Worm (Caenorhabditis elegans) whole organism, late embryonic: Measurements from ENCODE around the gene EGAP1.5.

Source experiments
- K02D7.2 ChIP-seq: sonication (generic microtip); optimal IDR thresholded peaks from 2 replicates; lab custom pipeline; 2017; ENCODE audit warnings: mild to moderate bottlenecking, missing genetic modification characterization, missing compliant biosample characterization
- Y22D7AL.16 ChIP-seq: sonication (generic microtip); optimal IDR thresholded peaks from 2 replicates; lab custom pipeline; 2016; ENCODE audit warnings: missing genetic modification characterization, missing compliant biosample characterization
- ahr-1 ChIP-seq: sonication (generic microtip); optimal IDR thresholded peaks from 2 replicates; lab custom pipeline; 2016; ENCODE audit warnings: missing genetic modification characterization, missing compliant biosample characterization
- ama-1 ChIP-seq: fragments of 150-350 bp; optimal IDR thresholded peaks from 2 replicates; lab custom pipeline; 2014
- ceh-19 ChIP-seq: fragments of 200-800 bp; sonication (Bioruptor generic); optimal IDR thresholded peaks from 2 replicates; lab custom pipeline; 2018; ENCODE audit warnings: mild to moderate bottlenecking, missing genetic modification characterization, missing compliant biosample characterization
- ceh-22 ChIP-seq: sonication (generic microtip); optimal IDR thresholded peaks from 2 replicates; lab custom pipeline; 2017; ENCODE audit warnings: missing biosample characterization, missing genetic modification characterization
- ceh-31 ChIP-seq: sonication (generic microtip); optimal IDR thresholded peaks from 2 replicates; lab custom pipeline; 2016; ENCODE audit warnings: missing genetic modification characterization, missing compliant biosample characterization
- ceh-34 ChIP-seq: sonication (generic microtip); optimal IDR thresholded peaks from 2 replicates; lab custom pipeline; 2016; ENCODE audit warnings: mild to moderate bottlenecking, missing genetic modification characterization, missing compliant biosample characterization
- ceh-48 ChIP-seq: sonication (generic microtip); optimal IDR thresholded peaks from 2 replicates; lab custom pipeline; 2016; ENCODE audit warnings: missing genetic modification characterization, inconsistent platforms, missing compliant biosample characterization
- dmd-4 ChIP-seq: sonication (generic microtip); optimal IDR thresholded peaks from 2 replicates; lab custom pipeline; 2016; ENCODE audit warnings: borderline replicate concordance, missing genetic modification characterization, missing compliant biosample characterization
- dve-1 ChIP-seq: sonication (generic microtip); optimal IDR thresholded peaks from 2 replicates; lab custom pipeline; 2017; ENCODE audit warnings: antibody characterized with exemption, mild to moderate bottlenecking, missing genetic modification characterization, missing compliant biosample characterization
- elt-2 ChIP-seq: sonication (generic microtip); optimal IDR thresholded peaks from 2 replicates; lab custom pipeline; 2016; ENCODE audit warnings: missing genetic modification reagents, missing genetic modification characterization, missing compliant biosample characterization
- elt-4 ChIP-seq: sonication (generic microtip); optimal IDR thresholded peaks from 2 replicates; lab custom pipeline; 2016; ENCODE audit warnings: missing genetic modification characterization, missing compliant biosample characterization
- ets-4 ChIP-seq: sonication (generic microtip); optimal IDR thresholded peaks from 2 replicates; lab custom pipeline; 2016; ENCODE audit warnings: missing genetic modification characterization, missing compliant biosample characterization
- eyg-1 ChIP-seq: sonication (generic microtip); optimal IDR thresholded peaks from 2 replicates; lab custom pipeline; 2016; ENCODE audit warnings: missing genotype, missing genetic modification characterization, missing compliant biosample characterization
- fkh-10 ChIP-seq: fragments of 150-350 bp; optimal IDR thresholded peaks from 2 replicates; lab custom pipeline; 2014; ENCODE audit warnings: missing biosample characterization, missing genetic modification reagents, missing genetic modification characterization
- fkh-6 ChIP-seq: sonication (generic microtip); optimal IDR thresholded peaks from 2 replicates; lab custom pipeline; 2016; ENCODE audit warnings: missing genetic modification characterization, missing compliant biosample characterization
- hlh-30 ChIP-seq: sonication (generic microtip); optimal IDR thresholded peaks from 2 replicates; lab custom pipeline; 2017; ENCODE audit warnings: antibody characterized with exemption, missing genetic modification characterization, missing compliant biosample characterization; ENCODE audit not compliant: insufficient read depth
- lim-6 ChIP-seq: sonication (generic microtip); optimal IDR thresholded peaks from 2 replicates; lab custom pipeline; 2016; ENCODE audit warnings: missing genetic modification characterization, missing compliant biosample characterization
- mec-3 ChIP-seq: sonication (generic microtip); optimal IDR thresholded peaks from 2 replicates; lab custom pipeline; 2016; ENCODE audit warnings: borderline replicate concordance, missing genetic modification characterization, missing compliant biosample characterization
- nfya-1 ChIP-seq: sonication (generic microtip); optimal IDR thresholded peaks from 2 replicates; lab custom pipeline; 2017; ENCODE audit warnings: missing genetic modification characterization, mild to moderate bottlenecking, missing compliant biosample characterization, antibody characterized with exemption, moderate library complexity
- nhr-11 ChIP-seq: fragments of 150-350 bp; optimal IDR thresholded peaks from 2 replicates; lab custom pipeline; 2014; ENCODE audit warnings: missing biosample characterization, missing genetic modification characterization
- pag-3 ChIP-seq: sonication (generic microtip); optimal IDR thresholded peaks from 2 replicates; lab custom pipeline; 2016; ENCODE audit warnings: missing compliant biosample characterization, missing genetic modification characterization, borderline replicate concordance
- pat-9 ChIP-seq: fragments of 200-800 bp; sonication (Bioruptor generic); optimal IDR thresholded peaks from 2 replicates; lab custom pipeline; 2018; ENCODE audit warnings: mild to moderate bottlenecking, missing genetic modification characterization, moderate library complexity, missing compliant biosample characterization
- pha-2 ChIP-seq: sonication (generic microtip); optimal IDR thresholded peaks from 2 replicates; lab custom pipeline; 2017; ENCODE audit warnings: mild to moderate bottlenecking, missing genetic modification characterization, missing compliant biosample characterization
- pha-4 ChIP-seq: fragments of 150-350 bp; optimal IDR thresholded peaks from 2 replicates; lab custom pipeline; 2018; ENCODE audit warnings: missing biosample characterization, missing genetic modification reagents, missing genetic modification characterization
- rnt-1 ChIP-seq: sonication (generic microtip); optimal IDR thresholded peaks from 2 replicates; lab custom pipeline; 2016; ENCODE audit warnings: missing genetic modification characterization, missing compliant biosample characterization
- ttx-3 ChIP-seq: sonication (generic microtip); optimal IDR thresholded peaks from 2 replicates; lab custom pipeline; 2016; ENCODE audit warnings: missing genetic modification reagents, missing genetic modification characterization, missing compliant biosample characterization
- unc-42 ChIP-seq: sonication (generic microtip); optimal IDR thresholded peaks from 2 replicates; lab custom pipeline; 2016; ENCODE audit warnings: missing genotype, missing genetic modification characterization, missing compliant biosample characterization
- unc-55 ChIP-seq: sonication (generic microtip); optimal IDR thresholded peaks from 2 replicates; lab custom pipeline; 2017; ENCODE audit warnings: missing biosample characterization, missing genetic modification reagents, missing genetic modification characterization
- unc-86 ChIP-seq: sonication (generic microtip); optimal IDR thresholded peaks from 2 replicates; lab custom pipeline; 2016; ENCODE audit warnings: missing genetic modification characterization, missing compliant biosample characterization
- zip-5 ChIP-seq: sonication (generic microtip); optimal IDR thresholded peaks from 2 replicates; lab custom pipeline; 2016; ENCODE audit warnings: missing genetic modification characterization, missing compliant biosample characterization
- ztf-16 ChIP-seq: sonication (generic microtip); optimal IDR thresholded peaks from 2 replicates; lab custom pipeline; 2017; ENCODE audit warnings: missing genetic modification characterization, missing compliant biosample characterization

Gene EGAP1.5

DNA sequence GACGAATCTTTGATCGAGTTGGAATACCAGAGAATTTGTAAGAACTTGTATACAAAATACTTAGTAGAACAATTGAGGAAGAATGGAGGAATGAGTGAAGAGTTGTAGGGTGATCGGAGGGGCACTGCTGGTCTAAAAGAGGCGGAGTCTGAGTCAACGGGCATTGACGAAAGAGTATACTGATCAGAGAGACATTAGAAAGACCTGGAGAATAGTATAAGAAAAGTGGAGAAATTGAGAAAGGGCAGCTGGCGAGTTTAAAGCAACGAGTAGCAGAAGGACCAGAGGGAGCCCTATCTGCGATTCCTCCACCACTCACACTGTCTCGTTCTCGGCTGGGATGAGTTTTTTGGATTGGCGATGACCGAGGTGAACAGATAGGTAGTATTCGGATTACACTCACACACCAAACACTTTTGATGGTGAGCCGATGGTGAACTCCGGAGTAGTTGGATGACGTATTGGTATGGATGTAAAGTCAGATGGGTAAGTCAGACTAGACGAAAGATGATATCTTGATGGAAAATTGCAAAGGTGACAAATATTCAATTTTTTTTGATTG lies at the start of gene EGAP1.5:
EGAP1.5 (plus strand) TSS at position 289 of the 562 bp plus-strand sequence.
- TF ChIP-seq pat-9 (tag; lab: Kevin White, UChicago) = peak; percentile 28
- TF ChIP-seq ets-4 (tag; lab: Kevin White, UChicago) = no peak
- no peak for TF ChIP-seq nhr-11
- peak; percentile 37 for TF ChIP-seq ceh-34 (tag; lab: Kevin White, UChicago)

DNA sequence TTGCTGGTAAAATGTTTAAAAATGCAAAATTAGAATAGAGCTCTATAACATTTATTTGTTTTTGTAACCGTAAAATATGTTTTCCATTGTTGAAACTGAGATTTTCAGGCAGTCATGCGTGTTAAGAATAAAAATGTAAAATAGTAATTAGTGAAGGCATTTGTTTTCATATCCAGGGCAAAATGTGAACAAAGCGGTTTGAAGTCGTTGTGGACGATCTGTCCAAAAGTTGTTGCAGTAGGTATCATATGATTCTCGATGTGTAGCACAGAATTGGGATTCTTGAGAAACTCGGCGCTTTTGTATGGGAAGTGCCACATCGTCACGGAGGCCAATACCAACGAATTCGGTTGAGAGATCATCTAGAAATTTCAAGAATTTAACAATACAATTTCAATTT lies 49.2 kb upstream of the EGAP1.5 start:
- TF ChIP-seq ama-1 (lab: Kevin White, UChicago) = peak; percentile 0
- no peak for TF ChIP-seq ahr-1 (tag; lab: Kevin White, UChicago)
- TF ChIP-seq, all 69 proteins: peak for 1

ce11 chrIII:5882823-5883222 lies 48.7 kb upstream of the EGAP1.5 start, which contains the start of gene F01F1.14:
Gene F01F1.14, minus strand, starts transcription at chrIII:5882923.
- TF ChIP-seq ceh-31 (tag; lab: Kevin White, UChicago) = no peak
- no peak for TF ChIP-seq eyg-1
- no peak for TF ChIP-seq ttx-3
- TF ChIP-seq ztf-16 (tag; lab: Kevin White, UChicago) = no peak
- TF ChIP-seq unc-86 (tag; lab: Kevin White, UChicago) = no peak
- no peak for TF ChIP-seq ceh-48 (tag; lab: Kevin White, UChicago)
- TF ChIP-seq pha-4 (tag; lab: Kevin White, UChicago) = no peak
- no peak for TF ChIP-seq fkh-10 (GFP tag; lab: Kevin White, UChicago)
- no peak for TF ChIP-seq Y22D7AL.16
- no peak for TF ChIP-seq ceh-34 (tag; lab: Kevin White, UChicago)
- no peak for TF ChIP-seq ama-1 (lab: Kevin White, UChicago)
- no peak for TF ChIP-seq unc-55 (GFP tag; lab: Kevin White, UChicago)
- TF ChIP-seq, all 69 proteins: peak for 0

- no peak for TF ChIP-seq elt-4 (tag; lab: Kevin White, UChicago)
- no peak for TF ChIP-seq K02D7.2
- no peak for TF ChIP-seq unc-42 (tag; lab: Kevin White, UChicago)
- TF ChIP-seq dve-1 (tag; lab: Kevin White, UChicago) = no peak
- no peak for TF ChIP-seq ceh-31 (tag; lab: Kevin White, UChicago)
- TF ChIP-seq Y22D7AL.16 = no peak
- no peak for TF ChIP-seq ttx-3
- TF ChIP-seq mec-3 (tag; lab: Kevin White, UChicago) = no peak
- TF ChIP-seq ztf-16 (tag; lab: Kevin White, UChicago) = no peak
- TF ChIP-seq hlh-30 = no peak
- TF ChIP-seq ceh-19 (GFP tag; lab: Kevin White, UChicago) = no peak
- TF ChIP-seq fkh-6 (tag; lab: Kevin White, UChicago) = no peak
- no peak for TF ChIP-seq unc-55 (GFP tag; lab: Kevin White, UChicago)
- no peak for TF ChIP-seq unc-86 (tag; lab: Kevin White, UChicago)
- TF ChIP-seq elt-2 (tag; lab: Kevin White, UChicago) = no peak
- TF ChIP-seq pag-3 (tag; lab: Kevin White, UChicago) = no peak
- TF ChIP-seq ets-4 (tag; lab: Kevin White, UChicago) = no peak
- TF ChIP-seq dmd-4 = no peak
- no peak for TF ChIP-seq pha-2 (tag; lab: Kevin White, UChicago)
- no peak for TF ChIP-seq ceh-22 (tag; lab: Kevin White, UChicago)
- TF ChIP-seq, all 69 proteins: peak for 0
These were observed 48.0 kb upstream of the EGAP1.5 start for ce11 chrIII:5883517-5883916.

DNA sequence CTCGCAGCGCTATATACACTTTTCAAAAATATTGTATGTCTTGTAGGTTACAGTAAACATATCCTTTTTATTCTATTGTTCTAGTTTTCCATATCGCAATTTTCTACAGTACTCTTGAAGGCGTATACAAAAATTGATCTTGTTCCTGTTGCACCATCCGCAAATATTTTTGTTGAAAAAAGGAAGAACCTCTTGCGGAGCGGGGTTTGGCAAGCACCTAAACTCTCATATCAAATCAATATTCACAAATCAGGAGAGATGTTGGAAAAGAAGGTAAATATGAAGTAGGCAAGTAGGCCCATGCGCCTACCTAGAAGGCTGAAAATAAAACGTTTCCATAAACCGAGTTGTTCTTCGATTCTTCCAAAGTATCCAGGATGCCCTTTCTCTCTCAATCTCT lies 47.5 kb upstream of the EGAP1.5 start, which contains the start of gene C28H8.5:
C28H8.5 (plus strand) TSS at position 301 of the 400 bp plus-strand sequence.
- TF ChIP-seq eyg-1 = no peak
- no peak for TF ChIP-seq rnt-1 (tag; lab: Kevin White, UChicago)

DNA sequence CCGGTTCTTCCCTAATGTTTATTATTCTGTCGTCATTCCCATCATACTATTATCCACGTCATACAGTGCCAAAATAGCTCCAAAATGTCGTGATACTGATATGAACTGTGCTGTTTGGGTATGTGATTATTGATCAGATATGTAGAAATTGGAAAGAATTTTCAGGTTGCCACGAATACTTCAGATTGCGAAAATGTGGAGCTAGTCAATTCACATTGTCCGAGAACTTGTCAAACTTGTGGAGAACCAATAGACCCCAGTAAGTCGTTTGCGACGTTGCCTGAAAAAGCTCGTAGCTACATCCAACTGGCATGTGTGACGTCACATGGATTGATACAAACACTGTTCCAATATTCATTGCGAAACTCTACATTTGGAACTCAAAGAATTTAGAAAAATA lies 47.1 kb upstream of the EGAP1.5 start:
- no peak for TF ChIP-seq nfya-1 (tag; lab: Kevin White, UChicago)
- TF ChIP-seq zip-5 (tag; lab: Kevin White, UChicago) = no peak
- no peak for TF ChIP-seq dmd-4
- no peak for TF ChIP-seq lim-6
- no peak for TF ChIP-seq elt-2 (tag; lab: Kevin White, UChicago)
- no peak for TF ChIP-seq hlh-30
